Fruit fly (Drosophila melanogaster): Measurements from ENCODE around the gene Nnf1b.

Gene Nnf1b

DNA sequence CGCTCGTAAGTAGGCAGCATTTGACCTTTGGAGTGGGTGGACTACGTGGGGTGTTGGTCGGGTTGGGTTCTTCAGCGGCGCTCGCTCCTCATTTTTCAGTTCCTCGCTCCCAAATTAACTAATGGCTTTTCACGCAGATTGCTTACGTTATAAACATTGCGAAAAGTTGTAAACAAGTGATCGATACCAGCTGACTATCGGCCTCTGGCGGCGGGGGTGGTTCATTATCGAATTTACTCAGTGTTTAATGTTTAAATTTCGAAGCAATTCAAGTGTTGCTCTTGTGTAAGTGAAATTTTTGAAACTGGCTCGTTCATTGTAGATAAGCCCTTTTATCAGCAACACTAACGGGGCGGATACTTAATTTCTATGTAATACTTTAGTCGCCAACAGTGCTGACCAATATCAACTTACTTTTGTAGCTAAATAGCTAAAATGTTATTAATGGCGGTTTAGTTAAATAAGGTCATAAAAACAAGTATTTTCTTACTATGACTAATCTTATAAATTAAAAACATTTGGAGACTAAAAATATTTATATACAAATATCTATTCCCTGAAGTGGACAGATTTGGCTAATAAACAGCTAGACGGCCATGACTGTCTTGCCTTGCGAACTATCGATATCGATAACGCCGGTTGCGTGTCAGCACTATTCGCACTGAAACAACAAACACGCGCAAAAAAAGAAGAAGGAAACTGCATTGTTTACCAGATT is 9.1 kb downstream of the Nnf1b start, which contains the start of the genes PGAP2 and Clp (continued):
- TF ChIP-seq zen2 (GFP tag; IDR thresholded peaks at IDR 0.05; ENCODE audit: partially characterized antibody): no peak
- no peak for TF ChIP-seq Hey (tag; optimal IDR thresholded peaks at IDR 0.05)
- peak; percentile 17 for TF ChIP-seq Dp (GFP tag; optimal IDR thresholded peaks at IDR 0.05)
- peak; percentile 21; the same call in 1 of the 2 replicates for TF ChIP-seq CG2129 (GFP tag; IDR thresholded peaks at IDR 0.05; ENCODE audit: partially characterized antibody)
- TF ChIP-seq CG14860 (GFP tag; IDR thresholded peaks at IDR 0.05; ENCODE audit: partially characterized antibody): peak; percentile 65; the same call in 2 of the 3 replicates
- peak; percentile 73 for TF ChIP-seq CG31441 (GFP tag; IDR thresholded peaks at IDR 0.05)
- no peak for TF ChIP-seq sna (GFP tag; IDR thresholded peaks at IDR 0.05; ENCODE audit: partially characterized antibody)
- TF ChIP-seq CG12659 (GFP tag; optimal IDR thresholded peaks at IDR 0.05): peak; percentile 79
- TF ChIP-seq CG12299 (tag; optimal IDR thresholded peaks at IDR 0.05): peak; percentile 45
- TF ChIP-seq bigmax (GFP tag; optimal IDR thresholded peaks at IDR 0.05): no peak
- peak; percentile 67 for TF ChIP-seq CG18599 (GFP tag; optimal IDR thresholded peaks at IDR 0.05)
- peak; percentile 67 for TF ChIP-seq al (GFP tag; IDR thresholded peaks at IDR 0.05)
- peak; percentile 38; the same call in 1 of the 2 replicates for TF ChIP-seq seq (GFP tag; IDR thresholded peaks at IDR 0.05)
- TF ChIP-seq mld (GFP tag; IDR thresholded peaks at IDR 0.05; ENCODE audit: partially characterized antibody): no peak
- TF ChIP-seq CG15696 (tag; optimal IDR thresholded peaks at IDR 0.05): peak; percentile 71
- peak; percentile 67 for TF ChIP-seq PHDP (tag; optimal IDR thresholded peaks at IDR 0.05)
- peak; percentile 59; the same call in 2 of the 3 replicates for TF ChIP-seq CG2889 (GFP tag; IDR thresholded peaks at IDR 0.05)
- no peak for TF ChIP-seq YL-1 (GFP tag; optimal IDR thresholded peaks at IDR 0.05)
- peak; percentile 43; the same call in 1 of the 2 replicates for TF ChIP-seq CG1024 (GFP tag; IDR thresholded peaks at IDR 0.05)
- TF ChIP-seq CG17186 (GFP tag; optimal IDR thresholded peaks at IDR 0.05): peak; percentile 48
- TF ChIP-seq HLH4C (GFP tag; IDR thresholded peaks at IDR 0.05; ENCODE audit: partially characterized antibody): peak; percentile 71
- peak; percentile 47 for TF ChIP-seq CG15011 (GFP tag; optimal IDR thresholded peaks at IDR 0.05)
- peak; percentile 77; the same call in 1 of the 2 replicates for TF ChIP-seq CG9215 (GFP tag; IDR thresholded peaks at IDR 0.05)
- peak; percentile 76 for TF ChIP-seq CG32772 (GFP tag; IDR thresholded peaks at IDR 0.05)
- TF ChIP-seq salm (tag; optimal IDR thresholded peaks at IDR 0.05): no peak

- TF ChIP-seq CG11504 (tag; optimal IDR thresholded peaks at IDR 0.05) (peak; percentile 46), twi (tag; optimal IDR thresholded peaks at IDR 0.05) (peak; percentile 5), Dref (GFP tag; IDR thresholded peaks at IDR 0.05) (peak; percentile 54), PHDP (tag; optimal IDR thresholded peaks at IDR 0.05) (peak; percentile 3), crol (GFP tag; IDR thresholded peaks at IDR 0.05) (peak; percentile 87), aop (GFP tag; IDR thresholded peaks at IDR 0.05) (no peak), Dbx (GFP tag; IDR thresholded peaks at IDR 0.05) (peak; percentile 5; the same call in 1 of the 3 replicates), Med (GFP tag) (peak; percentile 88), dpn (GFP tag; optimal IDR thresholded peaks at IDR 0.05) (peak in 1 of 2 experiments; percentile 6), YL-1 (GFP tag; optimal IDR thresholded peaks at IDR 0.05) (peak; percentile 77), caup (GFP tag; optimal IDR thresholded peaks at IDR 0.05; ENCODE audit: severe bottlenecking) (peak; percentile 18), CG10267 (tag; optimal IDR thresholded peaks at IDR 0.05) (peak; percentile 55), kah (GFP tag; optimal IDR thresholded peaks at IDR 0.05) (no peak), Ets97D (GFP tag; optimal IDR thresholded peaks at IDR 0.05) (peak; percentile 71), ssp (GFP tag; IDR thresholded peaks at IDR 0.05) (0 out of 2 replicates have a peak, but pooled peaks have one; percentile 9), Hmx (GFP tag; optimal IDR thresholded peaks at IDR 0.05) (no peak), ash1 (GFP tag; optimal IDR thresholded peaks at IDR 0.05) (no peak), sens (GFP tag) (peak; percentile 62), pan (optimal IDR thresholded peaks at IDR 0.05) (no peak), pan (GFP tag; optimal IDR thresholded peaks at IDR 0.05 in 1 of 2, IDR thresholded peaks at IDR 0.05 in 1 of 2) (peak in 1 of 2 experiments; percentile 25), nerfin-1 (tag; optimal IDR thresholded peaks at IDR 0.05) (no peak), Tbp (GFP tag; optimal IDR thresholded peaks at IDR 0.05) (no peak), CG14710 (tag; optimal IDR thresholded peaks at IDR 0.05) (peak; percentile 63), chm (GFP tag; IDR thresholded peaks at IDR 0.05) (0 out of 2 replicates have a peak, but pooled peaks have one; percentile 46)
These were observed 11.0 kb downstream of the Nnf1b start, which contains the start of gene CG3662 for dm6 chr2L:821242-821985. Gene CG3662 (plus strand): TSS chr2L:821289.

All from whole organism, embryonic.